Worm (Caenorhabditis elegans) whole organism, mixed stage, embryonic: Measurements from ENCODE around the gene R04D3.3.
A peak's percentile ranks its signal among the peaks of the same experiment; 100 is the strongest.

Source experiments
- M03D4.4 ChIP-seq: sonication (generic microtip); optimal IDR thresholded peaks from 2 replicates; lab custom pipeline; 2017; ENCODE audit warnings: mild to moderate bottlenecking, missing genetic modification characterization, missing compliant biosample characterization
- bed-3 ChIP-seq: fragments of 200-800 bp; sonication (Bioruptor generic); optimal IDR thresholded peaks from 3 replicates; lab custom pipeline; 2018; ENCODE audit warnings: mild to moderate bottlenecking, missing genetic modification characterization, moderate library complexity, missing compliant biosample characterization
- blmp-1 ChIP-seq: fragments of 150-350 bp; optimal IDR thresholded peaks from 2 replicates; lab custom pipeline; 2014; ENCODE audit warnings: missing biosample characterization, missing genetic modification characterization
- ceh-39 ChIP-seq: fragments of 150-350 bp; optimal IDR thresholded peaks from 2 replicates; lab custom pipeline; 2014; ENCODE audit warnings: missing biosample characterization, missing genetic modification characterization
- ceh-43 ChIP-seq: fragments of 200-800 bp; sonication (Bioruptor generic); optimal IDR thresholded peaks from 2 replicates; lab custom pipeline; 2018; ENCODE audit warnings: mild to moderate bottlenecking, missing genetic modification characterization, moderate library complexity, missing compliant biosample characterization
- ceh-83 ChIP-seq: fragments of 200-800 bp; sonication (Bioruptor generic); optimal IDR thresholded peaks from 2 replicates; lab custom pipeline; 2018; ENCODE audit warnings: mild to moderate bottlenecking, missing genetic modification characterization, missing compliant biosample characterization
- ces-1 ChIP-seq: fragments of 150-350 bp; optimal IDR thresholded peaks from 2 replicates; lab custom pipeline; 2014; ENCODE audit warnings: missing biosample characterization, missing genetic modification reagents, missing genetic modification characterization
- cnd-1 ChIP-seq: fragments of 200-800 bp; sonication (Bioruptor generic); optimal IDR thresholded peaks from 2 replicates; lab custom pipeline; 2018; ENCODE audit warnings: mild to moderate bottlenecking, missing genetic modification characterization, missing compliant biosample characterization
- drap-1 ChIP-seq: fragments of 200-800 bp; sonication (Bioruptor generic); optimal IDR thresholded peaks from 3 replicates; lab custom pipeline; 2018; ENCODE audit warnings: mild to moderate bottlenecking, missing genetic modification characterization, missing compliant biosample characterization
- elt-1 ChIP-seq: sonication (generic microtip); optimal IDR thresholded peaks from 2 replicates; lab custom pipeline; 2017; ENCODE audit warnings: missing genetic modification characterization, mild to moderate bottlenecking, missing compliant biosample characterization, antibody characterized with exemption, moderate library complexity, borderline replicate concordance; ENCODE audit not compliant: insufficient read depth
- elt-3 ChIP-seq: fragments of 150-350 bp; optimal IDR thresholded peaks from 2 replicates; lab custom pipeline; 2014; ENCODE audit warnings: missing biosample characterization, missing genetic modification characterization
- flh-1 ChIP-seq: fragments of 200-800 bp; sonication (Bioruptor generic); optimal IDR thresholded peaks from 2 replicates; lab custom pipeline; 2018; ENCODE audit warnings: mild to moderate bottlenecking, missing genetic modification characterization, moderate library complexity, missing compliant biosample characterization
- ham-2 ChIP-seq: fragments of 200-800 bp; sonication (Bioruptor generic); optimal IDR thresholded peaks from 2 replicates; lab custom pipeline; 2018; ENCODE audit warnings: mild to moderate bottlenecking, missing genetic modification characterization, missing compliant biosample characterization
- hlh-1 ChIP-seq: fragments of 150-350 bp; optimal IDR thresholded peaks from 2 replicates; lab custom pipeline; 2014; ENCODE audit warnings: missing biosample characterization, missing genetic modification reagents, missing genetic modification characterization
- lin-13 ChIP-seq: fragments of 150-350 bp; optimal IDR thresholded peaks from 2 replicates; lab custom pipeline; 2014; ENCODE audit warnings: missing biosample characterization, missing genetic modification characterization
- lin-32 ChIP-seq: fragments of 200-800 bp; sonication (Bioruptor generic); optimal IDR thresholded peaks from 2 replicates; lab custom pipeline; 2018; ENCODE audit warnings: mild to moderate bottlenecking, missing genetic modification characterization, missing compliant biosample characterization
- lsy-2 ChIP-seq: fragments of 150-350 bp; optimal IDR thresholded peaks from 2 replicates; lab custom pipeline; 2014; ENCODE audit warnings: missing biosample characterization, missing genetic modification characterization
- mab-5 ChIP-seq: fragments of 150-350 bp; optimal IDR thresholded peaks from 2 replicates; lab custom pipeline; 2014; ENCODE audit warnings: missing biosample characterization, missing genetic modification characterization
- mep-1 ChIP-seq: fragments of 150-350 bp; optimal IDR thresholded peaks from 2 replicates; lab custom pipeline; 2017; ENCODE audit warnings: missing biosample characterization, missing genetic modification reagents, missing genetic modification characterization, inconsistent platforms
- mls-2 ChIP-seq: sonication (generic microtip); optimal IDR thresholded peaks from 2 replicates; lab custom pipeline; 2016; ENCODE audit warnings: mild to moderate bottlenecking, missing genetic modification characterization, moderate library complexity, missing compliant biosample characterization
- nhr-12 ChIP-seq: fragments of 150-350 bp; optimal IDR thresholded peaks from 2 replicates; lab custom pipeline; 2014; ENCODE audit warnings: missing biosample characterization, missing genetic modification characterization
- nhr-2 ChIP-seq: fragments of 150-350 bp; optimal IDR thresholded peaks from 2 replicates; lab custom pipeline; 2014; ENCODE audit warnings: missing biosample characterization, missing genetic modification characterization
- nhr-237 ChIP-seq: fragments of 150-350 bp; optimal IDR thresholded peaks from 2 replicates; lab custom pipeline; 2014; ENCODE audit warnings: missing biosample characterization, missing genetic modification characterization
- nhr-28 ChIP-seq: fragments of 150-350 bp; optimal IDR thresholded peaks from 2 replicates; lab custom pipeline; 2014; ENCODE audit warnings: missing biosample characterization, missing genetic modification characterization
- nhr-76 ChIP-seq: sonication (generic microtip); optimal IDR thresholded peaks from 2 replicates; lab custom pipeline; 2017; ENCODE audit warnings: missing biosample characterization, missing genetic modification characterization
- pha-4 ChIP-seq: fragments of 150-350 bp; optimal IDR thresholded peaks from 2 replicates; lab custom pipeline; 2018; ENCODE audit warnings: missing biosample characterization, missing genetic modification reagents, missing genetic modification characterization
- sem-2 ChIP-seq: fragments of 200-800 bp; sonication (Bioruptor generic); optimal IDR thresholded peaks from 2 replicates; lab custom pipeline; 2018; ENCODE audit warnings: mild to moderate bottlenecking, missing genetic modification characterization, missing compliant biosample characterization
- snpc-4 ChIP-seq: fragments of 150-350 bp; optimal IDR thresholded peaks from 2 replicates; lab custom pipeline; 2014; ENCODE audit warnings: missing biosample characterization, missing genetic modification characterization
- sptf-1 ChIP-seq: sonication (generic microtip); optimal IDR thresholded peaks from 2 replicates; lab custom pipeline; 2017; ENCODE audit warnings: mild to moderate bottlenecking, missing genetic modification characterization, moderate library complexity, missing compliant biosample characterization
- tbx-8 ChIP-seq: fragments of 200-800 bp; sonication (Bioruptor generic); optimal IDR thresholded peaks from 2 replicates; lab custom pipeline; 2018; ENCODE audit warnings: mild to moderate bottlenecking, missing genetic modification characterization, moderate library complexity, missing compliant biosample characterization
- unc-120 ChIP-seq: sonication (generic microtip); optimal IDR thresholded peaks from 2 replicates; lab custom pipeline; 2017; ENCODE audit warnings: missing genetic modification characterization, missing compliant biosample characterization; ENCODE audit not compliant: poor library complexity, severe bottlenecking
- unc-39 ChIP-seq: fragments of 150-350 bp; optimal IDR thresholded peaks from 2 replicates; lab custom pipeline; 2014; ENCODE audit warnings: missing biosample characterization, missing genetic modification characterization
- unc-62 ChIP-seq: fragments of 150-350 bp; optimal IDR thresholded peaks from 2 replicates; lab custom pipeline; 2014; ENCODE audit warnings: missing biosample characterization, missing genetic modification reagents, missing genetic modification characterization
- zip-8 ChIP-seq: fragments of 150-350 bp; optimal IDR thresholded peaks from 2 replicates; lab custom pipeline; 2014; ENCODE audit warnings: missing biosample characterization, missing genetic modification characterization
- ztf-11 ChIP-seq: fragments of 150-350 bp; optimal IDR thresholded peaks from 2 replicates; lab custom pipeline; 2014; ENCODE audit warnings: missing biosample characterization, missing genetic modification characterization

The R04D3.3 gene

ce11 chrX:13328868-13329267, 38.4 kb upstream of the R04D3.3 start:
- TF ChIP-seq hlh-1 (tag; lab: Kevin White, UChicago): peak; percentile 67
- no peak for TF ChIP-seq nhr-28
- no peak for TF ChIP-seq blmp-1
- no peak for TF ChIP-seq lin-32
- peak; percentile 21 for TF ChIP-seq pha-4 (tag; lab: Kevin White, UChicago)
- no peak for TF ChIP-seq nhr-2 (tag; lab: Kevin White, UChicago)
- no peak for TF ChIP-seq ceh-39
- TF ChIP-seq ztf-11 (tag; lab: Kevin White, UChicago): no peak
- no peak for TF ChIP-seq flh-1 (GFP tag; lab: Kevin White, UChicago)
- no peak for TF ChIP-seq mls-2
- no peak for TF ChIP-seq sptf-1
- no peak for TF ChIP-seq cnd-1 (tag; lab: Kevin White, UChicago)
- peak; percentile 97 for TF ChIP-seq unc-120 (tag; lab: Kevin White, UChicago)
- no peak for TF ChIP-seq elt-1 (tag; lab: Kevin White, UChicago)
- no peak for TF ChIP-seq lin-13
- no peak for TF ChIP-seq nhr-76 (tag; lab: Kevin White, UChicago)
- peak; percentile 99 for TF ChIP-seq unc-62 (GFP tag; lab: Kevin White, UChicago)
- TF ChIP-seq lsy-2 (tag; lab: Kevin White, UChicago): no peak
- TF ChIP-seq M03D4.4 (tag; lab: Kevin White, UChicago): no peak
- peak; percentile 20 for TF ChIP-seq nhr-237 (tag; lab: Kevin White, UChicago)
- TF ChIP-seq unc-39: no peak
- no peak for TF ChIP-seq drap-1 (GFP tag; lab: Kevin White, UChicago)
- no peak for TF ChIP-seq sem-2 (GFP tag; lab: Kevin White, UChicago)
- TF ChIP-seq tbx-8 (GFP tag; lab: Kevin White, UChicago): no peak
- peak; percentile 89 for TF ChIP-seq mab-5
- TF ChIP-seq ceh-83: no peak
- no peak for TF ChIP-seq nhr-12 (tag; lab: Kevin White, UChicago)
- no peak for TF ChIP-seq snpc-4
- TF ChIP-seq bed-3 (GFP tag; lab: Kevin White, UChicago): no peak
- peak; percentile 48 for TF ChIP-seq mep-1 (tag; lab: Kevin White, UChicago)
- TF ChIP-seq ham-2 (GFP tag; lab: Kevin White, UChicago): no peak
- TF ChIP-seq elt-3: no peak
- peak; percentile 51 for TF ChIP-seq ces-1 (GFP tag; lab: Kevin White, UChicago)
- no peak for TF ChIP-seq zip-8 (tag; lab: Kevin White, UChicago)
- TF ChIP-seq ceh-43: no peak

ce11 chrX:13328034-13328433, 37.6 kb upstream of the R04D3.3 start, which contains the start of gene sir-2.2:
Gene sir-2.2 (plus strand): TSS chrX:13328067.
- TF ChIP-seq nhr-76 (tag; lab: Kevin White, UChicago): no peak
- no peak for TF ChIP-seq ztf-11 (tag; lab: Kevin White, UChicago)
- TF ChIP-seq unc-120 (tag; lab: Kevin White, UChicago): no peak
- TF ChIP-seq blmp-1: no peak
- TF ChIP-seq drap-1 (GFP tag; lab: Kevin White, UChicago): no peak
- TF ChIP-seq mls-2: no peak
- TF ChIP-seq snpc-4: no peak
- TF ChIP-seq ces-1 (GFP tag; lab: Kevin White, UChicago): no peak
- no peak for TF ChIP-seq mep-1 (tag; lab: Kevin White, UChicago)
- no peak for TF ChIP-seq ham-2 (GFP tag; lab: Kevin White, UChicago)
- no peak for TF ChIP-seq sem-2 (GFP tag; lab: Kevin White, UChicago)
- no peak for TF ChIP-seq nhr-237 (tag; lab: Kevin White, UChicago)
- no peak for TF ChIP-seq sptf-1
- no peak for TF ChIP-seq bed-3 (GFP tag; lab: Kevin White, UChicago)
- no peak for TF ChIP-seq lin-13

ce11 chrX:13325039-13325438, 34.6 kb upstream of the R04D3.3 start:
- TF ChIP-seq ceh-43 (no peak), cnd-1 (tag; lab: Kevin White, UChicago) (no peak)

ce11 chrX:13324326-13324725, 33.9 kb upstream of the R04D3.3 start:
- TF ChIP-seq blmp-1 (no peak), tbx-8 (GFP tag; lab: Kevin White, UChicago) (no peak), unc-39 (no peak), unc-120 (tag; lab: Kevin White, UChicago) (no peak), elt-3 (no peak), elt-1 (tag; lab: Kevin White, UChicago) (no peak), ceh-83 (no peak), flh-1 (GFP tag; lab: Kevin White, UChicago) (no peak), cnd-1 (tag; lab: Kevin White, UChicago) (no peak), mls-2 (no peak), bed-3 (GFP tag; lab: Kevin White, UChicago) (no peak), ceh-43 (no peak), nhr-2 (tag; lab: Kevin White, UChicago) (no peak)
